Fruit fly (Drosophila melanogaster): ENCODE measurements around the gene Ucp4B.

Ucp4B gene

DNA sequence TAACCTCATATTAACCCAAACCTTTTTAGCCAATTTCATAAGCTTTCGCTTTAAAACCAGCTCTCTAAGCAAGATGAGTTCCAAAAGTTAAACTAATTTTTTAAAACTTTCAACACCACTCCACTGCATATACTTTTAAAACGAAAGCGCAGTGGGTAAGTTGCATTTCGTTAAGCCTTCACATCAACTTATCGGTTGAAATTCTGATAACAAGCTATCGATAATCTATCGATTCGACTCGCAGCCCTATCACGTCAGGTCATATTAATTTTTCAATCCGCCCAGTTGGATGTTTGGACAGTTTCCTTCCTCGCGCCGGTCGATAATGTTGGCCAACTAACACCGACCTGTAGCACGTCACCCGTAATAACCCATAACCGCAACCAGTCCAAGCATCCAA is 16.4 kb downstream of the Ucp4B start, which contains the start of gene ifc (continued):
- TF ChIP-seq CG8924 (tag; optimal IDR thresholded peaks at IDR 0.05) (peak; percentile 61), Trl (optimal IDR thresholded peaks at IDR 0.05) (no peak), Trl (GFP tag; optimal IDR thresholded peaks at IDR 0.05) (peak; percentile 75), hkb (optimal IDR thresholded peaks at IDR 0.05) (peak; percentile 79), hkb (GFP tag; IDR thresholded peaks at IDR 0.05) (no peak), Oli (tag; optimal IDR thresholded peaks at IDR 0.05) (peak; percentile 23), E2f1 (GFP tag; IDR thresholded peaks at IDR 0.05) (no peak), CG10979 (tag; optimal IDR thresholded peaks at IDR 0.05) (peak; percentile 36), zf30C (GFP tag; optimal IDR thresholded peaks at IDR 0.05) (peak; percentile 8), CG8944 (GFP tag; optimal IDR thresholded peaks at IDR 0.05) (peak; percentile 40), trh (GFP tag; optimal IDR thresholded peaks at IDR 0.05) (peak; percentile 4), CG32767 (GFP tag; IDR thresholded peaks at IDR 0.05) (no peak), Six4 (GFP tag; optimal IDR thresholded peaks at IDR 0.05) (peak; percentile 7), Gug (GFP tag; IDR thresholded peaks at IDR 0.05) (peak; percentile 51; the same call in 3 of the 4 replicates), CG4424 (GFP tag; optimal IDR thresholded peaks at IDR 0.05) (peak; percentile 51), CG3995 (GFP tag; optimal IDR thresholded peaks at IDR 0.05) (peak; percentile 17), p53 (GFP tag; optimal IDR thresholded peaks at IDR 0.05) (peak; percentile 49), CG42726 (GFP tag; IDR thresholded peaks at IDR 0.05; ENCODE audit: partially characterized antibody) (no peak), tap (tag; optimal IDR thresholded peaks at IDR 0.05) (peak; percentile 38), CG15696 (tag; optimal IDR thresholded peaks at IDR 0.05) (peak; percentile 40), Dad (GFP tag; optimal IDR thresholded peaks at IDR 0.05) (peak; percentile 69), Nf-YC (tag; optimal IDR thresholded peaks at IDR 0.05) (peak; percentile 56), CG30020 (tag; optimal IDR thresholded peaks at IDR 0.05) (peak; percentile 96), Neu2 (GFP tag; optimal IDR thresholded peaks at IDR 0.05; ENCODE audit: borderline replicate concordance) (peak; percentile 82), sd (tag; optimal IDR thresholded peaks at IDR 0.05) (peak; percentile 55), CG10267 (tag; optimal IDR thresholded peaks at IDR 0.05) (peak; percentile 77), CG5245 (GFP tag; optimal IDR thresholded peaks at IDR 0.05) (no peak), unpg (GFP tag; optimal IDR thresholded peaks at IDR 0.05) (peak; percentile 42), CG4617 (GFP tag; optimal IDR thresholded peaks at IDR 0.05; ENCODE audit: borderline replicate concordance) (peak; percentile 61), gfzf (GFP tag; optimal IDR thresholded peaks at IDR 0.05) (peak; percentile 61), CG13624 (GFP tag; optimal IDR thresholded peaks at IDR 0.05) (peak; percentile 81), Xbp1 (GFP tag; optimal IDR thresholded peaks at IDR 0.05) (peak; percentile 67), Atf3 (GFP tag; optimal IDR thresholded peaks at IDR 0.05) (peak; percentile 5), Sry-δ (GFP tag; optimal IDR thresholded peaks at IDR 0.05) (peak; percentile 82), Dip3 (GFP tag; optimal IDR thresholded peaks at IDR 0.05) (peak; percentile 51), Rfx (GFP tag; IDR thresholded peaks at IDR 0.05) (no peak), dmrt11E (tag; optimal IDR thresholded peaks at IDR 0.05) (peak; percentile 32), CG1602 (GFP tag; optimal IDR thresholded peaks at IDR 0.05) (peak; percentile 59), Deaf1 (tag; optimal IDR thresholded peaks at IDR 0.05) (peak; percentile 3), jigr1 (GFP tag; IDR thresholded peaks at IDR 0.05) (no peak), CG12744 (GFP tag; optimal IDR thresholded peaks at IDR 0.05) (peak; percentile 39), B-H2 (GFP tag; optimal IDR thresholded peaks at IDR 0.05) (peak; percentile 76), Meics (GFP tag; optimal IDR thresholded peaks at IDR 0.05) (peak; percentile 61), fd96Cb (tag; optimal IDR thresholded peaks at IDR 0.05) (peak; percentile 27), CG31365 (tag; optimal IDR thresholded peaks at IDR 0.05) (peak; percentile 13), chif (GFP tag; optimal IDR thresholded peaks at IDR 0.05) (peak in 1 of 2 experiments; percentile 59), pfk (GFP tag; optimal IDR thresholded peaks at IDR 0.05) (peak; percentile 36), Bteb2 (GFP tag; optimal IDR thresholded peaks at IDR 0.05) (peak; percentile 47), Myb (GFP tag; optimal IDR thresholded peaks at IDR 0.05) (peak; percentile 70), Pdp1 (GFP tag; optimal IDR thresholded peaks at IDR 0.05) (peak; percentile 68 to 72), CG10209 (GFP tag; optimal IDR thresholded peaks at IDR 0.05) (peak; percentile 20)

Measured in whole organism, embryonic.